Fruit fly (Drosophila melanogaster) whole organism, adult: ENCODE data around the gene BRWD3.

Experiments
- CG11617 ChIP-seq: fragments of 200-800 bp; sonication (Bioruptor generic); optimal IDR thresholded peaks from 2 replicates; lab custom pipeline; 2017; ENCODE audit warnings: mild to moderate bottlenecking, missing biosample characterization, missing genetic modification reagents, missing genetic modification characterization
- CG12768 ChIP-seq: fragments of 200-800 bp; sonication (Bioruptor generic); optimal IDR thresholded peaks from 2 replicates; lab custom pipeline; 2017; ENCODE audit warnings: missing biosample characterization, missing genetic modification characterization, mild to moderate bottlenecking, moderate library complexity, missing genetic modification reagents
- CG14711 ChIP-seq: fragments of 200-800 bp; sonication (Bioruptor generic); optimal IDR thresholded peaks from 2 replicates; lab custom pipeline; 2018; ENCODE audit warnings: missing biosample characterization, mild to moderate bottlenecking, missing genetic modification characterization, moderate library complexity
- CG1620 ChIP-seq: fragments of 200-800 bp; sonication (Bioruptor generic); optimal IDR thresholded peaks from 2 replicates; lab custom pipeline; 2016; ENCODE audit warnings: missing biosample characterization, missing genetic modification characterization
- CG33017 ChIP-seq: fragments of 200-800 bp; sonication (Bioruptor generic); optimal IDR thresholded peaks from 2 replicates; lab custom pipeline; 2018; ENCODE audit warnings: missing biosample characterization, mild to moderate bottlenecking, missing genetic modification characterization, moderate library complexity
- CG5204 ChIP-seq: fragments of 200-800 bp; sonication (Bioruptor generic); optimal IDR thresholded peaks from 2 replicates; lab custom pipeline; 2016; ENCODE audit warnings: missing biosample characterization, missing genetic modification characterization
- CG7045 ChIP-seq: fragments of 200-800 bp; sonication (Bioruptor generic); optimal IDR thresholded peaks from 2 replicates; lab custom pipeline; 2017; ENCODE audit warnings: missing biosample characterization, mild to moderate bottlenecking, missing genetic modification characterization
- CG7101 ChIP-seq: fragments of 200-800 bp; sonication (Bioruptor generic); optimal IDR thresholded peaks from 2 replicates; lab custom pipeline; 2018; ENCODE audit warnings: missing biosample characterization, mild to moderate bottlenecking, missing genetic modification characterization, moderate library complexity
- Clk ChIP-seq: fragments of 200-800 bp; sonication (Bioruptor generic); optimal IDR thresholded peaks from 2 replicates; lab custom pipeline; 2017; ENCODE audit warnings: missing biosample characterization, missing genetic modification characterization
- Crg-1 ChIP-seq: fragments of 200-800 bp; sonication (Bioruptor generic); optimal IDR thresholded peaks from 2 replicates; lab custom pipeline; 2016; ENCODE audit warnings: missing biosample characterization, missing genetic modification characterization
- Hr96 ChIP-seq: fragments of 200-800 bp; sonication (Bioruptor generic); optimal IDR thresholded peaks from 2 replicates; lab custom pipeline; 2016; ENCODE audit warnings: missing biosample characterization, missing genetic modification characterization
- Mnt ChIP-seq: fragments of 200-800 bp; sonication (Bioruptor generic); optimal IDR thresholded peaks from 2 replicates; lab custom pipeline; 2016; ENCODE audit warnings: missing biosample characterization, mild to moderate bottlenecking, missing genetic modification characterization
- bab1 ChIP-seq: fragments of 200-800 bp; sonication (Bioruptor generic); optimal IDR thresholded peaks from 3 replicates; lab custom pipeline; 2019; ENCODE audit warnings: missing biosample characterization, mild to moderate bottlenecking, missing genetic modification characterization, moderate library complexity
- cic ChIP-seq: fragments of 200-800 bp; sonication (Bioruptor generic); optimal IDR thresholded peaks from 2 replicates; lab custom pipeline; 2017; ENCODE audit warnings: missing biosample characterization, mild to moderate bottlenecking, missing genetic modification characterization, moderate library complexity
- cnc ChIP-seq, 2 experiments: fragments of >200 bp; optimal IDR thresholded peaks; 2 replicates each; lab custom pipeline; 2017
- kay ChIP-seq: fragments of 200-800 bp; sonication (Bioruptor generic); peaks from one replicate; lab custom pipeline; 2016; ENCODE audit warnings: missing biosample characterization, missing genetic modification characterization, borderline replicate concordance
- ovo ChIP-seq: fragments of 200-800 bp; sonication (Bioruptor generic); optimal IDR thresholded peaks from 2 replicates; lab custom pipeline; 2016; ENCODE audit warnings: missing biosample characterization, missing genetic modification characterization
- pad ChIP-seq: fragments of 200-800 bp; sonication (Bioruptor generic); optimal IDR thresholded peaks from 3 replicates; lab custom pipeline; 2017; ENCODE audit warnings: missing biosample characterization, missing genetic modification characterization, mild to moderate bottlenecking, moderate library complexity, missing genetic modification reagents
- tj ChIP-seq: fragments of 200-800 bp; sonication (Bioruptor generic); optimal IDR thresholded peaks from 3 replicates; lab custom pipeline; 2017; ENCODE audit warnings: missing biosample characterization, mild to moderate bottlenecking, missing genetic modification characterization, moderate library complexity
- toe ChIP-seq: fragments of 200-800 bp; sonication (Bioruptor generic); optimal IDR thresholded peaks from 2 replicates; lab custom pipeline; 2016; ENCODE audit warnings: missing biosample characterization, missing genetic modification characterization

Gene BRWD3

dm6 chr3R:24289768-24290349 is 28.9 kb upstream of the BRWD3 start, which contains the start of the genes CG34290 and Uck:
CG34290 (minus strand) TSS chr3R:24289818.
Uck (plus strand) TSS chr3R:24290172.
- peak; percentile 70 for TF ChIP-seq CG14711 (tag; lab: Kevin White, UChicago)
- peak; percentile 72 for TF ChIP-seq Crg-1
- peak; percentile 37 for TF ChIP-seq cic
- peak; percentile 69 for TF ChIP-seq CG7101 (tag; lab: Kevin White, UChicago)
- no peak for TF ChIP-seq CG5204 (GFP tag; lab: Kevin White, UChicago)
- peak; percentile 12 for TF ChIP-seq Clk (GFP tag; lab: Kevin White, UChicago)
- peak; percentile 50 for TF ChIP-seq CG1620 (GFP tag; lab: Kevin White, UChicago)
- TF ChIP-seq pad (GFP tag; lab: Kevin White, UChicago) = peak; percentile 61
- no peak for TF ChIP-seq toe (GFP tag; lab: Kevin White, UChicago)
- no peak for TF ChIP-seq cnc (optimal IDR thresholded peaks at IDR 0.05; lab: Kevin White, UChicago)
- peak; percentile 57 for TF ChIP-seq ovo (GFP tag; lab: Kevin White, UChicago)
- TF ChIP-seq CG33017 (tag; lab: Kevin White, UChicago) = peak; percentile 43
- peak; percentile 76 for TF ChIP-seq CG12768 (GFP tag; lab: Kevin White, UChicago)
- TF ChIP-seq kay = no peak
- peak; percentile 47 for TF ChIP-seq Mnt (GFP tag; lab: Kevin White, UChicago)
- TF ChIP-seq bab1 = peak; percentile 87
- peak; percentile 69 for TF ChIP-seq CG7045 (GFP tag; lab: Kevin White, UChicago)
- TF ChIP-seq CG11617 (GFP tag; lab: Kevin White, UChicago) = peak; percentile 70
- TF ChIP-seq Hr96 (GFP tag; lab: Kevin White, UChicago) = peak; percentile 52
- peak; percentile 10 for TF ChIP-seq tj

dm6 chr3R:24293171-24293570 is 25.6 kb upstream of the BRWD3 start:
- TF ChIP-seq CG11617 (GFP tag; lab: Kevin White, UChicago) (no peak), Crg-1 (no peak), CG7045 (GFP tag; lab: Kevin White, UChicago) (no peak), cic (no peak), ovo (GFP tag; lab: Kevin White, UChicago) (no peak), bab1 (no peak), tj (no peak), CG1620 (GFP tag; lab: Kevin White, UChicago) (no peak), CG14711 (tag; lab: Kevin White, UChicago) (no peak), pad (GFP tag; lab: Kevin White, UChicago) (no peak), Mnt (GFP tag; lab: Kevin White, UChicago) (no peak), Hr96 (GFP tag; lab: Kevin White, UChicago) (no peak), cnc (optimal IDR thresholded peaks at IDR 0.05; lab: Kevin White, UChicago) (no peak), Clk (GFP tag; lab: Kevin White, UChicago) (no peak), CG33017 (tag; lab: Kevin White, UChicago) (no peak), CG5204 (GFP tag; lab: Kevin White, UChicago) (no peak), toe (GFP tag; lab: Kevin White, UChicago) (no peak), CG7101 (tag; lab: Kevin White, UChicago) (no peak), CG12768 (GFP tag; lab: Kevin White, UChicago) (no peak), kay (no peak)

- TF ChIP-seq Hr96 (GFP tag; lab: Kevin White, UChicago) = no peak
- no peak for TF ChIP-seq Mnt (GFP tag; lab: Kevin White, UChicago)
- no peak for TF ChIP-seq tj
- TF ChIP-seq CG7101 (tag; lab: Kevin White, UChicago) = no peak
- no peak for TF ChIP-seq kay
- no peak for TF ChIP-seq bab1
- no peak for TF ChIP-seq CG11617 (GFP tag; lab: Kevin White, UChicago)
- TF ChIP-seq CG1620 (GFP tag; lab: Kevin White, UChicago) = no peak
- TF ChIP-seq cic = no peak
- no peak for TF ChIP-seq pad (GFP tag; lab: Kevin White, UChicago)
- TF ChIP-seq CG12768 (GFP tag; lab: Kevin White, UChicago) = no peak
- no peak for TF ChIP-seq ovo (GFP tag; lab: Kevin White, UChicago)
- no peak for TF ChIP-seq CG7045 (GFP tag; lab: Kevin White, UChicago)
- no peak for TF ChIP-seq cnc (optimal IDR thresholded peaks at IDR 0.05; lab: Kevin White, UChicago)
- no peak for TF ChIP-seq Crg-1
These were observed 24.5 kb upstream of the BRWD3 start, which contains the start of gene CG5715 for dm6 chr3R:24294299-24294698. CG5715 (minus strand) TSS chr3R:24294399.

- TF ChIP-seq CG11617 (GFP tag; lab: Kevin White, UChicago) = peak; percentile 16
- peak; percentile 71 for TF ChIP-seq CG1620 (GFP tag; lab: Kevin White, UChicago)
- TF ChIP-seq cic = peak; percentile 62
- no peak for TF ChIP-seq CG12768 (GFP tag; lab: Kevin White, UChicago)
- peak; percentile 55 for TF ChIP-seq Crg-1
- no peak for TF ChIP-seq Clk (GFP tag; lab: Kevin White, UChicago)
- no peak for TF ChIP-seq tj
- peak; percentile 4 for TF ChIP-seq CG14711 (tag; lab: Kevin White, UChicago)
- TF ChIP-seq CG7101 (tag; lab: Kevin White, UChicago) = peak; percentile 57
- no peak for TF ChIP-seq kay
- peak; percentile 41 for TF ChIP-seq toe (GFP tag; lab: Kevin White, UChicago)
- peak; percentile 56 for TF ChIP-seq Hr96 (GFP tag; lab: Kevin White, UChicago)
- TF ChIP-seq bab1 = peak; percentile 75
- peak; percentile 34 for TF ChIP-seq pad (GFP tag; lab: Kevin White, UChicago)
- peak; percentile 63 for TF ChIP-seq ovo (GFP tag; lab: Kevin White, UChicago)
- TF ChIP-seq CG33017 (tag; lab: Kevin White, UChicago) = peak; percentile 24
- no peak for TF ChIP-seq CG5204 (GFP tag; lab: Kevin White, UChicago)
- TF ChIP-seq Mnt (GFP tag; lab: Kevin White, UChicago) = peak; percentile 66
- TF ChIP-seq cnc (optimal IDR thresholded peaks at IDR 0.05; lab: Kevin White, UChicago) = no peak
- no peak for TF ChIP-seq CG7045 (GFP tag; lab: Kevin White, UChicago)
These were observed 23.8 kb upstream of the BRWD3 start, which contains the start of gene crb for dm6 chr3R:24294784-24295555. crb (plus strand) TSS chr3R:24295078.
